Worm (Caenorhabditis elegans): Measurements from ENCODE around the gene ceh-62.

Gene ceh-62

ce11 chrII:10820679-10821078, 15.1 kb downstream of the ceh-62 start, which contains the start of gene ech-4:
Gene ech-4, plus strand, starts transcription at chrII:10821031.
- no peak for TF ChIP-seq gmeb-1 (tag; optimal IDR thresholded peaks at IDR 0.05)
- no peak for TF ChIP-seq ama-1 (optimal IDR thresholded peaks at IDR 0.05)
- TF ChIP-seq sem-4 (tag; optimal IDR thresholded peaks at IDR 0.05): no peak
- no peak for TF ChIP-seq ceh-82 (tag; optimal IDR thresholded peaks at IDR 0.05)
- no peak for TF ChIP-seq R02D3.7 (tag; optimal IDR thresholded peaks at IDR 0.05)
- no peak for TF ChIP-seq nhr-11 (tag; optimal IDR thresholded peaks at IDR 0.05)
- no peak for TF ChIP-seq crh-2 (tag; optimal IDR thresholded peaks at IDR 0.05)
- TF ChIP-seq nhr-21 (tag; optimal IDR thresholded peaks at IDR 0.05): no peak
- TF ChIP-seq dmd-4 (tag; optimal IDR thresholded peaks at IDR 0.05): no peak
- TF ChIP-seq mbf-1 (tag; optimal IDR thresholded peaks at IDR 0.05): no peak
- TF ChIP-seq lin-39 (tag; optimal IDR thresholded peaks at IDR 0.05): no peak
- no peak for TF ChIP-seq ztf-4 (tag; optimal IDR thresholded peaks at IDR 0.05)

ce11 chrII:10824046-10824445, 18.5 kb downstream of the ceh-62 start, which contains the start of the genes R06F6.12 and mix-1:
Gene R06F6.12, minus strand, starts transcription at chrII:10824081.
Gene mix-1, plus strand, starts transcription at chrII:10824246.
- TF ChIP-seq nhr-25 (tag; optimal IDR thresholded peaks at IDR 0.05) (peak; percentile 45), snpc-4 (tag; optimal IDR thresholded peaks at IDR 0.05) (no peak), sma-3 (GFP tag; optimal IDR thresholded peaks at IDR 0.05) (peak; percentile 29), dmd-4 (tag; optimal IDR thresholded peaks at IDR 0.05) (no peak), ama-1 (optimal IDR thresholded peaks at IDR 0.05) (peak; percentile 30), egl-27 (tag; optimal IDR thresholded peaks at IDR 0.05) (no peak), nhr-6 (tag; optimal IDR thresholded peaks at IDR 0.05) (no peak), Y55F3AM.14 (GFP tag; optimal IDR thresholded peaks at IDR 0.05) (no peak), ztf-4 (tag; optimal IDR thresholded peaks at IDR 0.05) (peak; percentile 23), lsy-2 (tag; optimal IDR thresholded peaks at IDR 0.05) (peak; percentile 54 to 83), ztf-1 (GFP tag; conservative IDR thresholded peaks at IDR 0.05) (no peak), lin-13 (GFP tag; optimal IDR thresholded peaks at IDR 0.05) (peak; percentile 30), sem-4 (tag; optimal IDR thresholded peaks at IDR 0.05) (no peak), crh-2 (tag; optimal IDR thresholded peaks at IDR 0.05) (peak; percentile 21), nhr-129 (tag; optimal IDR thresholded peaks at IDR 0.05) (peak; percentile 48), zag-1 (tag; optimal IDR thresholded peaks at IDR 0.05) (no peak), nhr-237 (tag; optimal IDR thresholded peaks at IDR 0.05) (no peak), mdl-1 (tag; optimal IDR thresholded peaks at IDR 0.05) (no peak), nhr-10 (tag; optimal IDR thresholded peaks at IDR 0.05) (no peak), unc-39 (tag; optimal IDR thresholded peaks at IDR 0.05) (no peak), lin-11 (tag; optimal IDR thresholded peaks at IDR 0.05) (peak; percentile 36), F13H6.1 (tag; optimal IDR thresholded peaks at IDR 0.05) (peak; percentile 20), nhr-23 (tag; optimal IDR thresholded peaks at IDR 0.05) (no peak), C34F6.9 (tag; optimal IDR thresholded peaks at IDR 0.05) (peak; percentile 64), elt-3 (tag; optimal IDR thresholded peaks at IDR 0.05) (no peak), ceh-82 (tag; optimal IDR thresholded peaks at IDR 0.05) (no peak), nhr-21 (tag; optimal IDR thresholded peaks at IDR 0.05) (peak; percentile 31), nhr-12 (tag; optimal IDR thresholded peaks at IDR 0.05) (no peak), unc-55 (GFP tag; optimal IDR thresholded peaks at IDR 0.05) (peak; percentile 85), peb-1 (tag; optimal IDR thresholded peaks at IDR 0.05) (no peak), lin-39 (tag; optimal IDR thresholded peaks at IDR 0.05) (no peak), skn-1 (tag; optimal IDR thresholded peaks at IDR 0.05) (no peak), sma-9 (GFP tag; optimal IDR thresholded peaks at IDR 0.05) (peak; percentile 41), sma-9 (tag; optimal IDR thresholded peaks at IDR 0.05) (no peak), gmeb-1 (tag; optimal IDR thresholded peaks at IDR 0.05) (peak; percentile 83), elt-1 (tag; optimal IDR thresholded peaks at IDR 0.05) (no peak), unc-62 (GFP tag; optimal IDR thresholded peaks at IDR 0.05) (no peak)

- no peak for TF ChIP-seq blmp-1 (tag; optimal IDR thresholded peaks at IDR 0.05; ENCODE audit: insufficient read depth)
- TF ChIP-seq alr-1 (tag; optimal IDR thresholded peaks at IDR 0.05): no peak
- no peak for TF ChIP-seq ztf-11 (tag; optimal IDR thresholded peaks at IDR 0.05)
- no peak for TF ChIP-seq sma-3 (GFP tag; optimal IDR thresholded peaks at IDR 0.05)
- no peak for TF ChIP-seq elt-3 (tag; optimal IDR thresholded peaks at IDR 0.05)
- no peak for TF ChIP-seq ztf-1 (GFP tag; conservative IDR thresholded peaks at IDR 0.05)
- TF ChIP-seq ZK546.5 (tag; optimal IDR thresholded peaks at IDR 0.05): no peak
- no peak for TF ChIP-seq egl-27 (tag; optimal IDR thresholded peaks at IDR 0.05)
- TF ChIP-seq R02D3.7 (tag; optimal IDR thresholded peaks at IDR 0.05): no peak
- TF ChIP-seq mbf-1 (tag; optimal IDR thresholded peaks at IDR 0.05): no peak
- TF ChIP-seq nhr-6 (tag; optimal IDR thresholded peaks at IDR 0.05): no peak
- no peak for TF ChIP-seq C34F6.9 (tag; optimal IDR thresholded peaks at IDR 0.05)
- no peak for TF ChIP-seq peb-1 (tag; optimal IDR thresholded peaks at IDR 0.05)
- no peak for TF ChIP-seq ztf-4 (tag; optimal IDR thresholded peaks at IDR 0.05)
Observed at ce11 chrII:10829081-10829480, 23.5 kb downstream of the ceh-62 start, which contains the start of gene VM106R.1. Gene VM106R.1, minus strand, starts transcription at chrII:10829181.

Data from whole organism, L2 larva.